Fruit fly (Drosophila melanogaster): Measurements from ENCODE around the gene CG1275.

The CG1275 gene

dm6 chr3L:2265692-2266444 is 8.6 kb upstream of the CG1275 start, which contains the start of the genes ecd and CG13806 (continued):
- no peak for TF ChIP-seq nau (GFP tag; optimal IDR thresholded peaks at IDR 0.05)
- peak; percentile 66 for TF ChIP-seq CHES-1-like (GFP tag; optimal IDR thresholded peaks at IDR 0.05)
- peak; percentile 96 for TF ChIP-seq mld (GFP tag; IDR thresholded peaks at IDR 0.05; ENCODE audit: partially characterized antibody)
- TF ChIP-seq CG3726 (GFP tag; IDR thresholded peaks at IDR 0.05) = no peak
- TF ChIP-seq CG16863 (GFP tag; optimal IDR thresholded peaks at IDR 0.05) = peak; percentile 26
- no peak for TF ChIP-seq Hr3 (GFP tag; optimal IDR thresholded peaks at IDR 0.05)
- TF ChIP-seq sens (GFP tag) = peak; percentile 78
- peak; percentile 92 for TF ChIP-seq unc-4 (GFP tag; IDR thresholded peaks at IDR 0.05; ENCODE audit: partially characterized antibody)
- peak; percentile 94 for TF ChIP-seq CG13287 (GFP tag; IDR thresholded peaks at IDR 0.05; ENCODE audit: partially characterized antibody)
- TF ChIP-seq twi (tag; optimal IDR thresholded peaks at IDR 0.05) = no peak
- peak; percentile 40 for TF ChIP-seq Antp (GFP tag; optimal IDR thresholded peaks at IDR 0.05)
- TF ChIP-seq TFAM (GFP tag; optimal IDR thresholded peaks at IDR 0.05) = no peak
- peak; percentile 38 for TF ChIP-seq Ptx1 (GFP tag; IDR thresholded peaks at IDR 0.05)
- peak; percentile 43 for TF ChIP-seq CG8944 (GFP tag; optimal IDR thresholded peaks at IDR 0.05)
- TF ChIP-seq Trl (optimal IDR thresholded peaks at IDR 0.05) = no peak
- peak; percentile 51 for TF ChIP-seq Trl (GFP tag; optimal IDR thresholded peaks at IDR 0.05)
- no peak for TF ChIP-seq Stat92E (GFP tag; optimal IDR thresholded peaks at IDR 0.05)
- TF ChIP-seq CG11456 (GFP tag; IDR thresholded peaks at IDR 0.05) = peak; percentile 73
- TF ChIP-seq ssp (GFP tag; IDR thresholded peaks at IDR 0.05) = peak; percentile 89
- peak; percentile 33 for TF ChIP-seq HLHmδ (GFP tag; optimal IDR thresholded peaks at IDR 0.05)
- TF ChIP-seq sna (GFP tag; IDR thresholded peaks at IDR 0.05; ENCODE audit: partially characterized antibody) = peak; percentile 92
- TF ChIP-seq CG10274 (GFP tag; optimal IDR thresholded peaks at IDR 0.05) = no peak
- TF ChIP-seq ind (GFP tag; optimal IDR thresholded peaks at IDR 0.05) = peak; percentile 19
- peak; percentile 71 for TF ChIP-seq grn (GFP tag; optimal IDR thresholded peaks at IDR 0.05)
- TF ChIP-seq CG8281 (tag; optimal IDR thresholded peaks at IDR 0.05) = no peak
- TF ChIP-seq grau (tag; optimal IDR thresholded peaks at IDR 0.05) = no peak
- TF ChIP-seq CG6765 (GFP tag; optimal IDR thresholded peaks at IDR 0.05) = no peak
- TF ChIP-seq Fer2 (tag; optimal IDR thresholded peaks at IDR 0.05) = peak; percentile 5
- peak; percentile 30 for TF ChIP-seq Dp (GFP tag; optimal IDR thresholded peaks at IDR 0.05)
- TF ChIP-seq croc (GFP tag; conservative IDR thresholded peaks at IDR 0.05) = no peak
- no peak for TF ChIP-seq sim (GFP tag; IDR thresholded peaks at IDR 0.05)
- TF ChIP-seq vfl (GFP tag; optimal IDR thresholded peaks at IDR 0.05) = peak; percentile 39
- peak; percentile 67 for TF ChIP-seq zfh1 (GFP tag; IDR thresholded peaks at IDR 0.05)
- peak; percentile 98 for TF ChIP-seq CG42726 (GFP tag; IDR thresholded peaks at IDR 0.05; ENCODE audit: partially characterized antibody)
- TF ChIP-seq Hmx (GFP tag; optimal IDR thresholded peaks at IDR 0.05) = no peak
- TF ChIP-seq zfh2 (GFP tag; optimal IDR thresholded peaks at IDR 0.05) = peak; percentile 67
- peak; percentile 84 for TF ChIP-seq pzg (GFP tag; optimal IDR thresholded peaks at IDR 0.05)
- peak; percentile 93 for TF ChIP-seq bbx (GFP tag; IDR thresholded peaks at IDR 0.05; ENCODE audit: partially characterized antibody)
- no peak for TF ChIP-seq E2f1 (GFP tag; IDR thresholded peaks at IDR 0.05)
- TF ChIP-seq fd96Cb (tag; optimal IDR thresholded peaks at IDR 0.05) = no peak
- peak; percentile 45 for TF ChIP-seq Atf-2 (GFP tag; optimal IDR thresholded peaks at IDR 0.05)
- TF ChIP-seq CG1233 (GFP tag; optimal IDR thresholded peaks at IDR 0.05) = peak; percentile 10
- no peak for TF ChIP-seq Rx (GFP tag; IDR thresholded peaks at IDR 0.05)
- peak; percentile 24 for TF ChIP-seq disco-r (GFP tag; optimal IDR thresholded peaks at IDR 0.05)
- peak; percentile 14 for TF ChIP-seq CG7987 (GFP tag; optimal IDR thresholded peaks at IDR 0.05)
- no peak for TF ChIP-seq Sox102F (GFP tag; optimal IDR thresholded peaks at IDR 0.05)
- peak; percentile 51 for TF ChIP-seq CG9609 (GFP tag; optimal IDR thresholded peaks at IDR 0.05)
- peak; percentile 35; the same call in 1 of the 2 replicates for TF ChIP-seq CG10366 (GFP tag; IDR thresholded peaks at IDR 0.05)
- peak; percentile 98 for TF ChIP-seq amos (GFP tag; IDR thresholded peaks at IDR 0.05; ENCODE audit: partially characterized antibody)
